Worm (Caenorhabditis elegans) whole organism, late embryonic: Measurements from ENCODE around the gene sec-23.

Experiments
- C08G9.2 ChIP-seq: sonication (generic microtip); optimal IDR thresholded peaks from 2 replicates; lab custom pipeline; 2016; ENCODE audit warnings: mild to moderate bottlenecking, missing genetic modification characterization, moderate library complexity, missing compliant biosample characterization
- F13H6.1 ChIP-seq: sonication (generic microtip); optimal IDR thresholded peaks from 2 replicates; lab custom pipeline; 2016; ENCODE audit warnings: missing genetic modification characterization, missing compliant biosample characterization
- K02D7.2 ChIP-seq: sonication (generic microtip); optimal IDR thresholded peaks from 2 replicates; lab custom pipeline; 2017; ENCODE audit warnings: mild to moderate bottlenecking, missing genetic modification characterization, missing compliant biosample characterization
- K09A11.1 ChIP-seq: sonication (generic microtip); optimal IDR thresholded peaks from 2 replicates; lab custom pipeline; 2017; ENCODE audit warnings: antibody characterized with exemption, mild to moderate bottlenecking, missing genetic modification characterization, missing compliant biosample characterization; ENCODE audit not compliant: insufficient read depth
- Y22D7AL.16 ChIP-seq: sonication (generic microtip); optimal IDR thresholded peaks from 2 replicates; lab custom pipeline; 2016; ENCODE audit warnings: missing genetic modification characterization, missing compliant biosample characterization
- ahr-1 ChIP-seq: sonication (generic microtip); optimal IDR thresholded peaks from 2 replicates; lab custom pipeline; 2016; ENCODE audit warnings: missing genetic modification characterization, missing compliant biosample characterization
- ama-1 ChIP-seq: fragments of 150-350 bp; optimal IDR thresholded peaks from 2 replicates; lab custom pipeline; 2014
- ceh-14 ChIP-seq: sonication (generic microtip); optimal IDR thresholded peaks from 2 replicates; lab custom pipeline; 2016; ENCODE audit warnings: missing genotype, missing genetic modification characterization, missing compliant biosample characterization
- ceh-18 ChIP-seq: sonication (generic microtip); optimal IDR thresholded peaks from 2 replicates; lab custom pipeline; 2016; ENCODE audit warnings: missing genetic modification characterization, missing compliant biosample characterization
- ceh-19 ChIP-seq: fragments of 200-800 bp; sonication (Bioruptor generic); optimal IDR thresholded peaks from 2 replicates; lab custom pipeline; 2018; ENCODE audit warnings: mild to moderate bottlenecking, missing genetic modification characterization, missing compliant biosample characterization
- ceh-22 ChIP-seq: sonication (generic microtip); optimal IDR thresholded peaks from 2 replicates; lab custom pipeline; 2017; ENCODE audit warnings: missing biosample characterization, missing genetic modification characterization
- ceh-30 ChIP-seq: fragments of 150-350 bp; optimal IDR thresholded peaks from 2 replicates; lab custom pipeline; 2014; ENCODE audit warnings: missing biosample characterization, missing genetic modification characterization
- ceh-34 ChIP-seq: sonication (generic microtip); optimal IDR thresholded peaks from 2 replicates; lab custom pipeline; 2016; ENCODE audit warnings: mild to moderate bottlenecking, missing genetic modification characterization, missing compliant biosample characterization
- ceh-45 ChIP-seq: fragments of 200-800 bp; sonication (Bioruptor generic); IDR thresholded peaks from 2 replicates; pipeline ENCODE4 v1.3.6; 2022; ENCODE audit warnings: missing genetic modification reagents, missing genetic modification characterization, missing compliant biosample characterization
- ceh-48 ChIP-seq: sonication (generic microtip); optimal IDR thresholded peaks from 2 replicates; lab custom pipeline; 2016; ENCODE audit warnings: missing genetic modification characterization, inconsistent platforms, missing compliant biosample characterization
- che-1 ChIP-seq: sonication (generic microtip); optimal IDR thresholded peaks from 2 replicates; lab custom pipeline; 2016; ENCODE audit warnings: mild to moderate bottlenecking, missing genetic modification characterization, missing compliant biosample characterization
- dmd-4 ChIP-seq: sonication (generic microtip); optimal IDR thresholded peaks from 2 replicates; lab custom pipeline; 2016; ENCODE audit warnings: borderline replicate concordance, missing genetic modification characterization, missing compliant biosample characterization
- elt-4 ChIP-seq: sonication (generic microtip); optimal IDR thresholded peaks from 2 replicates; lab custom pipeline; 2016; ENCODE audit warnings: missing genetic modification characterization, missing compliant biosample characterization
- eyg-1 ChIP-seq: sonication (generic microtip); optimal IDR thresholded peaks from 2 replicates; lab custom pipeline; 2016; ENCODE audit warnings: missing genotype, missing genetic modification characterization, missing compliant biosample characterization
- fkh-10 ChIP-seq: fragments of 150-350 bp; optimal IDR thresholded peaks from 2 replicates; lab custom pipeline; 2014; ENCODE audit warnings: missing biosample characterization, missing genetic modification reagents, missing genetic modification characterization
- gmeb-2 ChIP-seq: sonication (generic microtip); optimal IDR thresholded peaks from 2 replicates; lab custom pipeline; 2016; ENCODE audit warnings: missing genetic modification characterization, inconsistent platforms, missing compliant biosample characterization
- hlh-15 ChIP-seq: sonication (generic microtip); optimal IDR thresholded peaks from 2 replicates; lab custom pipeline; 2016; ENCODE audit warnings: missing genetic modification characterization, missing compliant biosample characterization
- hlh-6 ChIP-seq: sonication (generic microtip); optimal IDR thresholded peaks from 2 replicates; lab custom pipeline; 2016; ENCODE audit warnings: missing genotype, missing genetic modification characterization, missing compliant biosample characterization
- hlh-8 ChIP-seq: sonication (generic microtip); optimal IDR thresholded peaks from 2 replicates; lab custom pipeline; 2016; ENCODE audit warnings: missing genotype, missing genetic modification characterization, missing compliant biosample characterization
- lim-6 ChIP-seq: sonication (generic microtip); optimal IDR thresholded peaks from 2 replicates; lab custom pipeline; 2016; ENCODE audit warnings: missing genetic modification characterization, missing compliant biosample characterization
- lin-11 ChIP-seq: fragments of 200-800 bp; sonication (Bioruptor generic); optimal IDR thresholded peaks from 2 replicates; lab custom pipeline; 2018; ENCODE audit warnings: mild to moderate bottlenecking, missing genetic modification characterization, missing compliant biosample characterization
- madf-2 ChIP-seq: sonication (generic microtip); optimal IDR thresholded peaks from 2 replicates; lab custom pipeline; 2017; ENCODE audit warnings: missing genetic modification characterization, missing compliant biosample characterization
- mec-3 ChIP-seq: sonication (generic microtip); optimal IDR thresholded peaks from 2 replicates; lab custom pipeline; 2016; ENCODE audit warnings: borderline replicate concordance, missing genetic modification characterization, missing compliant biosample characterization
- nhr-232 ChIP-seq: sonication (generic microtip); optimal IDR thresholded peaks from 2 replicates; lab custom pipeline; 2016; ENCODE audit warnings: missing genetic modification characterization, missing compliant biosample characterization
- npax-4 ChIP-seq: sonication (generic microtip); optimal IDR thresholded peaks from 2 replicates; lab custom pipeline; 2016; ENCODE audit warnings: missing genetic modification characterization, missing compliant biosample characterization
- odd-2 ChIP-seq: sonication (generic microtip); optimal IDR thresholded peaks from 2 replicates; lab custom pipeline; 2017; ENCODE audit warnings: antibody characterized with exemption, mild to moderate bottlenecking, missing genetic modification characterization, missing compliant biosample characterization
- pag-3 ChIP-seq: sonication (generic microtip); optimal IDR thresholded peaks from 2 replicates; lab custom pipeline; 2016; ENCODE audit warnings: missing compliant biosample characterization, missing genetic modification characterization, borderline replicate concordance
- pat-9 ChIP-seq: fragments of 200-800 bp; sonication (Bioruptor generic); optimal IDR thresholded peaks from 2 replicates; lab custom pipeline; 2018; ENCODE audit warnings: mild to moderate bottlenecking, missing genetic modification characterization, moderate library complexity, missing compliant biosample characterization
- pax-1 ChIP-seq: fragments of 150-350 bp; optimal IDR thresholded peaks from 2 replicates; lab custom pipeline; 2014; ENCODE audit warnings: missing biosample characterization, missing genetic modification characterization
- pha-2 ChIP-seq: sonication (generic microtip); optimal IDR thresholded peaks from 2 replicates; lab custom pipeline; 2017; ENCODE audit warnings: mild to moderate bottlenecking, missing genetic modification characterization, missing compliant biosample characterization
- rnt-1 ChIP-seq: sonication (generic microtip); optimal IDR thresholded peaks from 2 replicates; lab custom pipeline; 2016; ENCODE audit warnings: missing genetic modification characterization, missing compliant biosample characterization
- sox-4 ChIP-seq: sonication (generic microtip); optimal IDR thresholded peaks from 2 replicates; lab custom pipeline; 2017; ENCODE audit warnings: mild to moderate bottlenecking, missing genetic modification characterization, inconsistent platforms, missing compliant biosample characterization
- syd-9 ChIP-seq: sonication (generic microtip); optimal IDR thresholded peaks from 2 replicates; lab custom pipeline; 2016; ENCODE audit warnings: mild to moderate bottlenecking, missing genetic modification characterization, moderate library complexity, missing compliant biosample characterization
- ttx-3 ChIP-seq: sonication (generic microtip); optimal IDR thresholded peaks from 2 replicates; lab custom pipeline; 2016; ENCODE audit warnings: missing genetic modification reagents, missing genetic modification characterization, missing compliant biosample characterization
- unc-3 ChIP-seq, 2 experiments: fragments of 200-800 bp in 1 of 2; sonication (Bioruptor generic) in 1 of 2; sonication (generic microtip) in 1 of 2; conservative IDR thresholded peaks in 1 of 2; optimal IDR thresholded peaks in 1 of 2; 2 replicates each; pipeline versions ENCODE4 v1.3.6 to Lab custom; 2016 to 2022; ENCODE audit warnings: missing compliant biosample characterization in 2 of 2, missing genetic modification characterization in 2 of 2, missing genetic modification reagents in 1 of 2
- unc-55 ChIP-seq: sonication (generic microtip); optimal IDR thresholded peaks from 2 replicates; lab custom pipeline; 2017; ENCODE audit warnings: missing biosample characterization, missing genetic modification reagents, missing genetic modification characterization
- zip-5 ChIP-seq: sonication (generic microtip); optimal IDR thresholded peaks from 2 replicates; lab custom pipeline; 2016; ENCODE audit warnings: missing genetic modification characterization, missing compliant biosample characterization
- ztf-16 ChIP-seq: sonication (generic microtip); optimal IDR thresholded peaks from 2 replicates; lab custom pipeline; 2017; ENCODE audit warnings: missing genetic modification characterization, missing compliant biosample characterization

Gene sec-23

ce11 chrV:20124393-20124792 is 33.3 kb downstream of the sec-23 start:
- TF ChIP-seq elt-4 (tag; lab: Kevin White, UChicago) = no peak
- TF ChIP-seq ceh-30 (tag; lab: Kevin White, UChicago) = no peak
- no peak for TF ChIP-seq sox-4 (tag; lab: Kevin White, UChicago)
- TF ChIP-seq ttx-3 (tag; lab: Kevin White, UChicago) = no peak
- no peak for TF ChIP-seq ceh-18 (tag; lab: Kevin White, UChicago)
- no peak for TF ChIP-seq K09A11.1
- TF ChIP-seq ceh-34 (tag; lab: Kevin White, UChicago) = no peak
- TF ChIP-seq eyg-1 (tag; lab: Kevin White, UChicago) = no peak
- TF ChIP-seq unc-3 (GFP tag; conservative IDR thresholded peaks at IDR 0.05; lab: Robert Waterston, UW) = no peak
- TF ChIP-seq unc-3 (tag; optimal IDR thresholded peaks at IDR 0.05; lab: Kevin White, UChicago) = no peak
- TF ChIP-seq che-1 (tag; lab: Kevin White, UChicago) = no peak
- no peak for TF ChIP-seq hlh-6 (tag; lab: Kevin White, UChicago)
- no peak for TF ChIP-seq madf-2 (tag; lab: Kevin White, UChicago)
- TF ChIP-seq hlh-15 (tag; lab: Kevin White, UChicago) = no peak
- no peak for TF ChIP-seq pha-2 (tag; lab: Kevin White, UChicago)
- TF ChIP-seq zip-5 (tag; lab: Kevin White, UChicago) = no peak
- no peak for TF ChIP-seq ceh-14

ce11 chrV:20125137-20125536 is 34.1 kb downstream of the sec-23 start:
- TF ChIP-seq npax-4 (tag; lab: Kevin White, UChicago) = no peak
- TF ChIP-seq ceh-45 (GFP tag; lab: Robert Waterston, UW) = no peak
- no peak for TF ChIP-seq odd-2
- no peak for TF ChIP-seq lin-11 (tag; lab: Kevin White, UChicago)
- no peak for TF ChIP-seq ceh-34 (tag; lab: Kevin White, UChicago)
- TF ChIP-seq dmd-4 (tag; lab: Kevin White, UChicago) = no peak
- no peak for TF ChIP-seq rnt-1 (tag; lab: Kevin White, UChicago)
- no peak for TF ChIP-seq gmeb-2 (tag; lab: Kevin White, UChicago)
- TF ChIP-seq pag-3 = no peak

- TF ChIP-seq ceh-48 (tag; lab: Kevin White, UChicago) (no peak), lin-11 (tag; lab: Kevin White, UChicago) (no peak), K09A11.1 (no peak), ahr-1 (tag; lab: Kevin White, UChicago) (no peak), K02D7.2 (no peak), ztf-16 (tag; lab: Kevin White, UChicago) (no peak), C08G9.2 (no peak), nhr-232 (tag; lab: Kevin White, UChicago) (no peak), F13H6.1 (tag; lab: Kevin White, UChicago) (no peak), ceh-22 (tag; lab: Kevin White, UChicago) (no peak), lim-6 (no peak), ama-1 (lab: Kevin White, UChicago) (no peak), elt-4 (tag; lab: Kevin White, UChicago) (no peak), fkh-10 (no peak), unc-55 (GFP tag; lab: Kevin White, UChicago) (no peak)
- TF ChIP-seq, all 69 proteins: peak for 0
Observed at ce11 chrV:20126637-20127036, 35.6 kb downstream of the sec-23 start.

ce11 chrV:20127543-20127942 is 36.5 kb downstream of the sec-23 start:
- no peak for TF ChIP-seq pat-9 (tag; lab: Kevin White, UChicago)
- TF ChIP-seq mec-3 = no peak
- TF ChIP-seq ceh-19 (GFP tag; lab: Kevin White, UChicago) = no peak
- TF ChIP-seq che-1 (tag; lab: Kevin White, UChicago) = no peak
- TF ChIP-seq syd-9 (tag; lab: Kevin White, UChicago) = no peak
- no peak for TF ChIP-seq Y22D7AL.16 (tag; lab: Kevin White, UChicago)
- TF ChIP-seq pax-1 = no peak
- no peak for TF ChIP-seq ttx-3 (tag; lab: Kevin White, UChicago)
- TF ChIP-seq hlh-6 (tag; lab: Kevin White, UChicago) = no peak
- no peak for TF ChIP-seq hlh-8 (tag; lab: Kevin White, UChicago)
- TF ChIP-seq gmeb-2 (tag; lab: Kevin White, UChicago) = no peak
- no peak for TF ChIP-seq F13H6.1 (tag; lab: Kevin White, UChicago)
- no peak for TF ChIP-seq fkh-10
- TF ChIP-seq ceh-45 (GFP tag; lab: Robert Waterston, UW) = no peak
- TF ChIP-seq ceh-18 (tag; lab: Kevin White, UChicago) = no peak
- TF ChIP-seq lim-6 = no peak
- TF ChIP-seq unc-55 (GFP tag; lab: Kevin White, UChicago) = no peak
